Worm (Caenorhabditis elegans) whole organism, midembryonic: ENCODE measurements around the gene hmg-12.

Source experiments
- T22C8.4 ChIP-seq: fragments of 200-800 bp; sonication (Bioruptor generic); IDR thresholded peaks from 2 replicates; pipeline ENCODE4 v1.3.6; 2022; ENCODE audit warnings: missing genetic modification characterization, missing compliant biosample characterization
- cog-1 ChIP-seq: sonication (generic microtip); optimal IDR thresholded peaks from 2 replicates; lab custom pipeline; 2016; ENCODE audit warnings: missing genetic modification characterization, missing compliant biosample characterization
- flt-1 ChIP-seq: fragments of 200-800 bp; sonication (Bioruptor generic); IDR thresholded peaks from 2 replicates; pipeline ENCODE4 v1.3.6; 2022; ENCODE audit warnings: missing genetic modification characterization, missing compliant biosample characterization
- klf-2 ChIP-seq: fragments of 200-800 bp; sonication (Bioruptor generic); conservative IDR thresholded peaks from 2 replicates; pipeline ENCODE4 v1.3.6; 2022; ENCODE audit warnings: missing genetic modification reagents, missing genetic modification characterization, missing compliant biosample characterization
- med-1 ChIP-seq: sonication (generic microtip); optimal IDR thresholded peaks from 2 replicates; lab custom pipeline; 2017; ENCODE audit warnings: missing genetic modification characterization, mild to moderate bottlenecking, missing compliant biosample characterization, antibody characterized with exemption, missing genetic modification reagents; ENCODE audit not compliant: insufficient read depth
- ref-1 ChIP-seq: fragments of 200-800 bp; sonication (Bioruptor generic); conservative IDR thresholded peaks from 2 replicates; pipeline ENCODE4 v1.3.6; 2022; ENCODE audit warnings: missing genetic modification reagents, missing genetic modification characterization, missing compliant biosample characterization
- tab-1 ChIP-seq: fragments of 200-800 bp; sonication (Bioruptor generic); IDR thresholded peaks from 2 replicates; pipeline ENCODE4 v1.3.6; 2022; ENCODE audit warnings: missing genetic modification characterization, missing compliant biosample characterization
- ztf-23 ChIP-seq: fragments of 200-800 bp; sonication (Bioruptor generic); IDR thresholded peaks from 2 replicates; pipeline ENCODE4 v1.3.6; 2022; ENCODE audit warnings: missing genetic modification reagents, missing genetic modification characterization, missing compliant biosample characterization
- ztf-29 ChIP-seq: fragments of 200-800 bp; sonication (Bioruptor generic); IDR thresholded peaks from 2 replicates; pipeline ENCODE4 v1.3.6; 2022; ENCODE audit warnings: missing genetic modification reagents, missing genetic modification characterization, missing compliant biosample characterization

The hmg-12 gene

DNA sequence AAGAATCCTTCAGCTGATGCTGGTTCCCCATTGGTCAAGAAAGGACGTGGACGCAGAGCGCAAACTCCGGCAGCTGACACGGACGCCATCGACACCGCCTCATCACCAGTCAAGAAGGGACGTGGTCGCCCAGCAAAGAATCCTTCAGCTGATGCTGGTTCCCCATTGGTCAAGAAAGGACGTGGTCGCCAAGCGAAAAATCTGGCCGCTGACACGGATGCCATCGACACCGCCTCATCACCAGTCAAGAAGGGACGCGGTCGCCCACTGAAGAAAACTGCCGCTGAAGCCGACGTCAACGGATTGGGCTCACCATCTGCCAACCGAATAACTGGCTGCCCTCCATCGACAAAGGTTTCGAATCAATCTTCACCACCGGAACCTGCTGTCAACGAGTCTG is 632 bp downstream of the hmg-12 start:
- no peak for TF ChIP-seq tab-1 (GFP tag; lab: Robert Waterston, UW)
- no peak for TF ChIP-seq med-1 (GFP tag; lab: Kevin White, UChicago)
- TF ChIP-seq ztf-29 (GFP tag; lab: Robert Waterston, UW) = no peak
- TF ChIP-seq klf-2 = no peak
- TF ChIP-seq ztf-23 (GFP tag; lab: Robert Waterston, UW) = no peak
- no peak for TF ChIP-seq flt-1 (GFP tag; lab: Robert Waterston, UW)
- no peak for TF ChIP-seq T22C8.4 (GFP tag; lab: Robert Waterston, UW)

DNA sequence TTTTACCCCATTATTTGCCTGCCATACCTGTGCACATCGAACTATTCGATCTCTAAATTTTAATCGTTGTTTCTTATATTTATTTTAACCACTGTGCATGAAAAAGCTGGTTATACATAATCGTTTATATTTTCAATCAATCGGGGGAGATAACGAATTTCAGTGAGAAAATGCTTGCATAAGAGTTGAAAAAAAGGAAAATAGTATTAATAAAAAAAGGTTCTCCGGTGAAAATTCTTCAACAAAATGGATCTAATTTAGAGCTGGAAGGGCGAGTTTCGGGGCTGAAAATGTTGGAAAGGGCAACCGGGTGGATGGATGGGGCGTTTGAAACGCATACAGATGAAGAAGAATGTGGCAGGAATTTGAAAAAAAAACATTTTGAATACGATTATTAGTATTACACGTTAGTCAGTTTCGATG is 1.2 kb downstream of the hmg-12 start:
- no peak for TF ChIP-seq ztf-23 (GFP tag; lab: Robert Waterston, UW)
- no peak for TF ChIP-seq klf-2
- no peak for TF ChIP-seq med-1 (GFP tag; lab: Kevin White, UChicago)
- TF ChIP-seq cog-1 = no peak
- no peak for TF ChIP-seq flt-1 (GFP tag; lab: Robert Waterston, UW)
- TF ChIP-seq T22C8.4 (GFP tag; lab: Robert Waterston, UW) = no peak
- no peak for TF ChIP-seq ref-1 (GFP tag; lab: Robert Waterston, UW)
- no peak for TF ChIP-seq ztf-29 (GFP tag; lab: Robert Waterston, UW)
- no peak for TF ChIP-seq tab-1 (GFP tag; lab: Robert Waterston, UW)

ce11 chrII:11922757-11923538 is 6.6 kb downstream of the hmg-12 start:
- no peak for TF ChIP-seq cog-1
- TF ChIP-seq T22C8.4 (GFP tag; lab: Robert Waterston, UW) = no peak
- TF ChIP-seq klf-2 = no peak
- TF ChIP-seq ref-1 (GFP tag; lab: Robert Waterston, UW) = no peak
- TF ChIP-seq tab-1 (GFP tag; lab: Robert Waterston, UW) = no peak
- no peak for TF ChIP-seq flt-1 (GFP tag; lab: Robert Waterston, UW)
- no peak for TF ChIP-seq ztf-29 (GFP tag; lab: Robert Waterston, UW)
- no peak for TF ChIP-seq med-1 (GFP tag; lab: Kevin White, UChicago)

- TF ChIP-seq ztf-29 (GFP tag; lab: Robert Waterston, UW) (peak; percentile 65; the same call in 1 of the 2 replicates), tab-1 (GFP tag; lab: Robert Waterston, UW) (no peak), ref-1 (GFP tag; lab: Robert Waterston, UW) (0 out of 2 replicates have a peak, but pooled peaks have one; percentile 12)
Measured at ce11 chrII:11923620-11924298, 7.4 kb downstream of the hmg-12 start.

DNA sequence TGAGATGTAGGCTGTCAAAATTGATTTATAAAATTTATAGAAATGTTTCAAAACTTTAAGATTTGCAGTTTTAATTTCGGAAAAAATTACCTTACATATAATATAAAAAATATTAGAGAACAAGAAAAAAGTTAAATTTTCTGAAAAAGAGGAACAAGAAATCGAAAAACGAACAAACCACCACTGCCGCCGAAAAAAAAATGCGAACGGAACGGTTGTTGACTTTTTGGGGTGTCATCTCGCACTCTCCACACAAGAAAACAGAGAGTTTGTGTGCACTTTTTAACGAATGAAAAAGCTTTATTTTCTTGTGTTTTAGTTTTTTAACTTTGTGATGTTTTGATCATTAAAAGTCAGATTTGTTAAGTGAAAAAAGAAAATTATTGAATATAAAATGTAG is 8.9 kb downstream of the hmg-12 start:
- no peak for TF ChIP-seq T22C8.4 (GFP tag; lab: Robert Waterston, UW)
- no peak for TF ChIP-seq med-1 (GFP tag; lab: Kevin White, UChicago)
- TF ChIP-seq ref-1 (GFP tag; lab: Robert Waterston, UW) = no peak
- TF ChIP-seq ztf-29 (GFP tag; lab: Robert Waterston, UW) = no peak
- no peak for TF ChIP-seq flt-1 (GFP tag; lab: Robert Waterston, UW)

ce11 chrII:11926501-11926900 is 10.2 kb downstream of the hmg-12 start:
- no peak for TF ChIP-seq tab-1 (GFP tag; lab: Robert Waterston, UW)
- no peak for TF ChIP-seq T22C8.4 (GFP tag; lab: Robert Waterston, UW)
- TF ChIP-seq med-1 (GFP tag; lab: Kevin White, UChicago) = no peak
- TF ChIP-seq klf-2 = no peak
- no peak for TF ChIP-seq flt-1 (GFP tag; lab: Robert Waterston, UW)
- TF ChIP-seq ztf-29 (GFP tag; lab: Robert Waterston, UW) = no peak
- no peak for TF ChIP-seq ref-1 (GFP tag; lab: Robert Waterston, UW)
- no peak for TF ChIP-seq cog-1
- no peak for TF ChIP-seq ztf-23 (GFP tag; lab: Robert Waterston, UW)

DNA sequence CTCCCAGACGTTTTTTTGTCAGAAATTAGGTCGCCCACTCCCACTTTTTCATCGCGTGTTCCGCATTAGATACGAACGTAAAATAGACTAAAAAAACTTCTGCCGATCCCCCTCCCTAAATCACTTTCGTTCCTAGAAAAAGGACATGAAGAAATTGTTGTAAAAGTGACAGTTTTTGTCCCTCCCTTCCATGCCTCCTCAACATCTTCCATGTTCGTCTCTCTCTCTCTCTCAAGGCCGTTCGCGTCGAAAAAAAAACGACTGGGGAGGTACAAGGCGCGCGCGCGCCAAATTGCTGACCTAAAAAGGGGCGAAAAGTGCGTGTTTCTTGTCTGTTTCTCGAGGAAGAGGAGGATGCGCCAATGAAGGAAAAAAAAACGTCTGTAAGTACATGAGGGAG is 12.4 kb downstream of the hmg-12 start:
- TF ChIP-seq med-1 (GFP tag; lab: Kevin White, UChicago) (no peak), tab-1 (GFP tag; lab: Robert Waterston, UW) (no peak), ref-1 (GFP tag; lab: Robert Waterston, UW) (no peak), ztf-23 (GFP tag; lab: Robert Waterston, UW) (no peak), T22C8.4 (GFP tag; lab: Robert Waterston, UW) (no peak), cog-1 (no peak), flt-1 (GFP tag; lab: Robert Waterston, UW) (no peak), klf-2 (no peak), ztf-29 (GFP tag; lab: Robert Waterston, UW) (no peak)

- TF ChIP-seq ztf-29 (GFP tag; lab: Robert Waterston, UW) (peak; percentile 52; the same call in 1 of the 2 replicates), flt-1 (GFP tag; lab: Robert Waterston, UW) (no peak)
Measured at ce11 chrII:11930132-11930531, 13.8 kb downstream of the hmg-12 start.

- TF ChIP-seq tab-1 (GFP tag; lab: Robert Waterston, UW) (no peak), med-1 (GFP tag; lab: Kevin White, UChicago) (no peak), flt-1 (GFP tag; lab: Robert Waterston, UW) (no peak), T22C8.4 (GFP tag; lab: Robert Waterston, UW) (no peak), ref-1 (GFP tag; lab: Robert Waterston, UW) (no peak), klf-2 (no peak), ztf-29 (GFP tag; lab: Robert Waterston, UW) (no peak)
Measured at ce11 chrII:11935266-11935665, 19.0 kb downstream of the hmg-12 start, which contains the start of gene lin-29. lin-29 (minus strand) TSS chrII:11935343.
